Worm (Caenorhabditis elegans): ENCODE results near the gene jmjd-1.2.

DNA sequence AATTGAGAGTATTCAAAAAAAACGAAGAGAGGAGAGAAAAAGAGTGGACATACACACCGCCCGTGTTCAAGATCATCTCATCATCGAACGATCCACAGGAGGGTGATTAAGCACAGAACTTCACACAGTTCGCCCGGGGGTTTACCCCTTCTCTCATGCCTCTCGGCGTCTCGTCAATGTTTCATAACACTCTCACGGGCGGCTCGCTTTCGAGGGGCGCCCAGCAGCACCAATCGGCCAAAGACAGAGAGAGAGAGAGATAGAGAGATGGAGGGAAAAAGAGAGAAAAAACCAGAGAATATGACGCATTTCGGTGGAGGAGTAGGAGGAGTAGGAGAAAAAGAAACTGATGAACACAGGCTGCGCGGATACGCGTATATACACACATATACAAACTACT, 44.4 kb downstream of the jmjd-1.2 start:
- TF ChIP-seq lim-6 (tag; optimal IDR thresholded peaks at IDR 0.05) (no peak), rnt-1 (tag; optimal IDR thresholded peaks at IDR 0.05) (peak; percentile 16), sdc-2 (tag; optimal IDR thresholded peaks at IDR 0.05) (peak; percentile 9), fkh-6 (tag; optimal IDR thresholded peaks at IDR 0.05) (no peak), F13H6.1 (tag; optimal IDR thresholded peaks at IDR 0.05) (no peak), ceh-34 (tag; optimal IDR thresholded peaks at IDR 0.05) (no peak)
